Worm (Caenorhabditis elegans): ENCODE data around the gene R08A2.7.

The R08A2.7 gene

DNA sequence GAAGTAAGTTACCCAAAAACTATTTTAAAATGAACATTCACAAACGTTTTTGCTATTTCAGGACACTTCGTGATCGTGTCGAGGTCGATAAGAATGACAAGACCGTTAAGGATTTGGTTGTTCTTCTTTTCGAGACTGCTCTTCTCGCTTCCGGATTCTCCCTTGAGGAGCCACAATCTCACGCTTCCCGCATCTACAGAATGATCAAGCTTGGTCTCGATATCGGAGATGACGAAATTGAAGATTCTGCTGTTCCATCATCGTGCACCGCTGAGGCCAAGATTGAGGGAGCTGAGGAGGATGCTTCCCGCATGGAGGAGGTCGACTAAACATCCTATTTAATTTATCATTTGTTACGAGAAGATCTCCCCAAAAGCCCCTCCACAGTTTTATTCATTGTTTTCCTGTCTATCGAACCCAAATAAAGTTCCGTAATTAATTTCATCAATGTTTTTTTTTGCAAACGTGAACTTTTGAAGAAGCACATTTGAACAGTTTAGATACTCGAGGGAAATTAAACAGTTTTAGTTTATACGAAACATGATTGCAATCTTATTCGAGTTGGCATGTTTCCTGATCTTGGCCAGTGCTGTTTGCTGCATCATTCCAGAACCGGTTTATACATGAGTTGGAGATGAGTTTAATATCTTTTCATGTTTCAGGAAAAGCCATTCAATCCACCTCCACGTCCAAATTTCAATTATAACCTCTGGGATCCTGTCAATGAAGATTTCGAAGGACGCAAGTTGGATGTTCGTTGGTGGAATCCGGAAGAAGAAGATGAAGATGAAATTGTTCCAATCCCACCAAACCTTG, 34.8 kb upstream of the R08A2.7 start, which contains the start of gene C47E8.11 (continued):
- TF ChIP-seq nfya-2 (GFP tag; IDR thresholded peaks at IDR 0.05) (peak; percentile 84; the same call in 1 of the 2 replicates), lin-54 (GFP tag; optimal IDR thresholded peaks at IDR 0.05) (peak; percentile 64), hsf-1 (GFP tag; IDR thresholded peaks at IDR 0.05) (peak; percentile 85), mes-4 (tag; optimal IDR thresholded peaks at IDR 0.05) (no peak), F49E8.2 (tag; optimal IDR thresholded peaks at IDR 0.05; ENCODE audit: insufficient read depth) (peak; percentile 94), dpl-1 (GFP tag; optimal IDR thresholded peaks at IDR 0.05) (no peak), lin-35 (GFP tag; optimal IDR thresholded peaks at IDR 0.05) (peak in 1 of 3 experiments; percentile 62), cebp-1 (GFP tag; IDR thresholded peaks at IDR 0.05) (no peak), cebp-1 (tag; optimal IDR thresholded peaks at IDR 0.05) (peak; percentile 69), ceh-79 (tag; optimal IDR thresholded peaks at IDR 0.05) (peak; percentile 80), F22D6.2 (tag; optimal IDR thresholded peaks at IDR 0.05) (no peak), bed-1 (GFP tag; IDR thresholded peaks at IDR 0.05) (no peak), somi-1 (GFP tag; optimal IDR thresholded peaks at IDR 0.05) (peak; percentile 26), hlh-26 (GFP tag; conservative IDR thresholded peaks at IDR 0.05) (no peak), lsl-1 (GFP tag; optimal IDR thresholded peaks at IDR 0.05) (peak; percentile 52), snpc-1.1 (tag; optimal IDR thresholded peaks at IDR 0.05; ENCODE audit: insufficient read depth) (no peak), dox-1 (GFP tag; IDR thresholded peaks at IDR 0.05) (peak; percentile 76), xnd-1 (tag; optimal IDR thresholded peaks at IDR 0.05) (peak; percentile 23), madf-8 (GFP tag; conservative IDR thresholded peaks at IDR 0.05) (no peak; the same call in 1 of the 2 replicates), sdz-38 (tag; optimal IDR thresholded peaks at IDR 0.05) (no peak), ets-4 (GFP tag; optimal IDR thresholded peaks at IDR 0.05) (peak; percentile 46), hmg-20 (GFP tag; IDR thresholded peaks at IDR 0.05) (peak; percentile 57), ztf-25 (GFP tag; IDR thresholded peaks at IDR 0.05) (no peak), lsy-27 (tag; optimal IDR thresholded peaks at IDR 0.05; ENCODE audit: borderline replicate concordance, insufficient read depth) (no peak), K12H6.12 (tag; optimal IDR thresholded peaks at IDR 0.05) (peak; percentile 39), nhr-179 (tag; optimal IDR thresholded peaks at IDR 0.05) (no peak), ama-1 (optimal IDR thresholded peaks at IDR 0.05) (peak; percentile 92), ama-1 (GFP tag; optimal IDR thresholded peaks at IDR 0.05) (peak; percentile 57 to 77), ztf-3 (GFP tag; optimal IDR thresholded peaks at IDR 0.05) (no peak), athp-1 (tag; optimal IDR thresholded peaks at IDR 0.05) (peak; percentile 41), nfya-1 (tag; optimal IDR thresholded peaks at IDR 0.05; ENCODE audit: borderline replicate concordance, insufficient read depth) (no peak), lag-1 (GFP tag; IDR thresholded peaks at IDR 0.05) (peak; percentile 6; the same call in 1 of the 2 replicates), nhr-90 (tag; optimal IDR thresholded peaks at IDR 0.05) (no peak), Y67H2A.10 (GFP tag; conservative IDR thresholded peaks at IDR 0.05) (no peak), ceh-40 (GFP tag; IDR thresholded peaks at IDR 0.05) (no peak), chd-7 (tag; optimal IDR thresholded peaks at IDR 0.05) (no peak), ztf-18 (tag; optimal IDR thresholded peaks at IDR 0.05) (peak; percentile 43), rec-8 (tag; optimal IDR thresholded peaks at IDR 0.05) (no peak), sptf-2 (GFP tag; optimal IDR thresholded peaks at IDR 0.05) (peak; percentile 16), ZK185.1 (tag; optimal IDR thresholded peaks at IDR 0.05; ENCODE audit: poor library complexity, severe bottlenecking) (peak; percentile 64), unc-62 (GFP tag; optimal IDR thresholded peaks at IDR 0.05) (no peak), egrh-3 (GFP tag; IDR thresholded peaks at IDR 0.05) (no peak), die-1 (tag; optimal IDR thresholded peaks at IDR 0.05) (peak; percentile 40), sea-2 (GFP tag; IDR thresholded peaks at IDR 0.05) (no peak), ekl-4 (GFP tag; IDR thresholded peaks at IDR 0.05) (peak; percentile 77; the same call in 1 of the 2 replicates)
